Fruit fly (Drosophila melanogaster): ENCODE data around the gene GV1.
A peak's percentile ranks its signal among the peaks of the same experiment; 100 is the strongest.

GV1 gene

dm6 chr3L:1808631-1809030, 1.8 kb upstream of the GV1 start (continued):
- TF ChIP-seq p53 (GFP tag; optimal IDR thresholded peaks at IDR 0.05): peak; percentile 59
- peak; percentile 73 for TF ChIP-seq CG1602 (GFP tag; optimal IDR thresholded peaks at IDR 0.05)
- peak; percentile 83 for TF ChIP-seq ap (GFP tag; IDR thresholded peaks at IDR 0.05)
- TF ChIP-seq CG30431 (GFP tag; optimal IDR thresholded peaks at IDR 0.05): peak; percentile 79
- peak; percentile 59 for TF ChIP-seq CG4617 (GFP tag; optimal IDR thresholded peaks at IDR 0.05; ENCODE audit: borderline replicate concordance)
- TF ChIP-seq knrl (GFP tag; IDR thresholded peaks at IDR 0.05; ENCODE audit: partially characterized antibody): no peak
- peak; percentile 86 for TF ChIP-seq Camta (GFP tag; optimal IDR thresholded peaks at IDR 0.05)
- peak; percentile 92 for TF ChIP-seq ranshi (GFP tag; IDR thresholded peaks at IDR 0.05)
- peak; percentile 80 for TF ChIP-seq CG18262 (tag; optimal IDR thresholded peaks at IDR 0.05)
- peak in 1 of 3 experiments; percentile 64 for TF ChIP-seq lola (GFP tag; optimal IDR thresholded peaks at IDR 0.05)
- peak; percentile 86 for TF ChIP-seq nmo (GFP tag; optimal IDR thresholded peaks at IDR 0.05)
- TF ChIP-seq Myb (GFP tag; optimal IDR thresholded peaks at IDR 0.05): peak; percentile 70
- peak; percentile 71 for TF ChIP-seq Atf-2 (GFP tag; optimal IDR thresholded peaks at IDR 0.05)
- TF ChIP-seq CG8281 (tag; optimal IDR thresholded peaks at IDR 0.05): peak; percentile 64
- TF ChIP-seq rib (GFP tag; IDR thresholded peaks at IDR 0.05): peak; percentile 87
- peak; percentile 44 for TF ChIP-seq trem (tag; optimal IDR thresholded peaks at IDR 0.05)
- peak; percentile 67 for TF ChIP-seq Adf1 (GFP tag; IDR thresholded peaks at IDR 0.05)
- peak; percentile 86 for TF ChIP-seq pnt (GFP tag; optimal IDR thresholded peaks at IDR 0.05)
- peak; percentile 86 for TF ChIP-seq pum (GFP tag; optimal IDR thresholded peaks at IDR 0.05)
- TF ChIP-seq D19A (tag; optimal IDR thresholded peaks at IDR 0.05): no peak
- TF ChIP-seq CG15696 (tag; optimal IDR thresholded peaks at IDR 0.05): peak; percentile 45
- peak; percentile 78 for TF ChIP-seq Ssrp (tag; optimal IDR thresholded peaks at IDR 0.05)
- peak; percentile 66 for TF ChIP-seq NK7.1 (GFP tag; optimal IDR thresholded peaks at IDR 0.05)
- TF ChIP-seq Atf6 (GFP tag; IDR thresholded peaks at IDR 0.05): peak; percentile 95
- TF ChIP-seq CG3995 (GFP tag; optimal IDR thresholded peaks at IDR 0.05): peak; percentile 6
- TF ChIP-seq CG9797 (GFP tag; optimal IDR thresholded peaks at IDR 0.05): peak; percentile 1
- TF ChIP-seq CG6791 (GFP tag; IDR thresholded peaks at IDR 0.05; ENCODE audit: partially characterized antibody): no peak
- no peak for TF ChIP-seq tna (GFP tag; IDR thresholded peaks at IDR 0.05; ENCODE audit: partially characterized antibody)
- peak; percentile 84 for TF ChIP-seq CG3281 (GFP tag; optimal IDR thresholded peaks at IDR 0.05)
- peak; percentile 87 for TF ChIP-seq Chrac-16 (GFP tag; optimal IDR thresholded peaks at IDR 0.05)
- TF ChIP-seq sc (optimal IDR thresholded peaks at IDR 0.05): no peak
- TF ChIP-seq sc (GFP tag; optimal IDR thresholded peaks at IDR 0.05): no peak
- no peak for TF ChIP-seq HLH4C (GFP tag; IDR thresholded peaks at IDR 0.05; ENCODE audit: partially characterized antibody)
- TF ChIP-seq Nf-YC (tag; optimal IDR thresholded peaks at IDR 0.05): peak; percentile 59
- TF ChIP-seq CG4707 (GFP tag; optimal IDR thresholded peaks at IDR 0.05): peak; percentile 63
- peak; percentile 82 for TF ChIP-seq ssp (GFP tag; IDR thresholded peaks at IDR 0.05)
- TF ChIP-seq CG14965 (GFP tag; optimal IDR thresholded peaks at IDR 0.05; ENCODE audit: borderline replicate concordance): peak; percentile 44
- TF ChIP-seq CG6765 (GFP tag; optimal IDR thresholded peaks at IDR 0.05): peak; percentile 72
- peak; percentile 81 for TF ChIP-seq CG7987 (GFP tag; optimal IDR thresholded peaks at IDR 0.05)
- TF ChIP-seq ab (GFP tag; optimal IDR thresholded peaks at IDR 0.05): peak; percentile 87
- TF ChIP-seq Opbp (GFP tag; IDR thresholded peaks at IDR 0.05; ENCODE audit: partially characterized antibody): no peak
- peak; percentile 89 for TF ChIP-seq Sox102F (GFP tag; optimal IDR thresholded peaks at IDR 0.05)
- no peak for TF ChIP-seq bbx (GFP tag; IDR thresholded peaks at IDR 0.05; ENCODE audit: partially characterized antibody)
- peak; percentile 77 for TF ChIP-seq CG10267 (tag; optimal IDR thresholded peaks at IDR 0.05)
- TF ChIP-seq CG8359 (GFP tag; optimal IDR thresholded peaks at IDR 0.05; ENCODE audit: borderline replicate concordance): no peak
- TF ChIP-seq gsb (GFP tag; IDR thresholded peaks at IDR 0.05): peak; percentile 93
- peak; percentile 90 for TF ChIP-seq tap (tag; optimal IDR thresholded peaks at IDR 0.05)
- TF ChIP-seq mld (GFP tag; IDR thresholded peaks at IDR 0.05; ENCODE audit: partially characterized antibody): no peak
- TF ChIP-seq Elba2 (GFP tag; optimal IDR thresholded peaks at IDR 0.05): no peak
- TF ChIP-seq MBD-R2 (GFP tag; IDR thresholded peaks at IDR 0.05): peak; percentile 78; the same call in 1 of the 2 replicates
